Worm (Caenorhabditis elegans) whole organism, L3 larva: Measurements from ENCODE around the gene rsd-3.

ENCODE experiments used
- R02D3.7 ChIP-seq: fragments of 150-350 bp; optimal IDR thresholded peaks from 2 replicates; lab custom pipeline; 2014; ENCODE audit warnings: missing biosample characterization, missing genetic modification characterization
- ZK546.5 ChIP-seq: sonication (generic microtip); optimal IDR thresholded peaks from 2 replicates; lab custom pipeline; 2017; ENCODE audit warnings: missing biosample characterization, missing genetic modification characterization
- aly-2 ChIP-seq: fragments of 150-350 bp; optimal IDR thresholded peaks from 2 replicates; lab custom pipeline; 2014; ENCODE audit warnings: missing biosample characterization, missing genetic modification characterization
- ceh-16 ChIP-seq: sonication (generic microtip); optimal IDR thresholded peaks from 2 replicates; lab custom pipeline; 2017; ENCODE audit warnings: missing biosample characterization, missing genetic modification characterization
- ceh-28 ChIP-seq: fragments of 150-350 bp; optimal IDR thresholded peaks from 2 replicates; lab custom pipeline; 2014; ENCODE audit warnings: missing biosample characterization, missing genetic modification reagents, missing genetic modification characterization
- ceh-82 ChIP-seq: fragments of 150-350 bp; optimal IDR thresholded peaks from 2 replicates; lab custom pipeline; 2014; ENCODE audit warnings: missing biosample characterization, missing genetic modification characterization
- ceh-9 ChIP-seq: sonication (generic microtip); optimal IDR thresholded peaks from 2 replicates; lab custom pipeline; 2018; ENCODE audit warnings: missing biosample characterization, missing genetic modification characterization
- daf-12 ChIP-seq: fragments of 150-350 bp; optimal IDR thresholded peaks from 2 replicates; lab custom pipeline; 2014; ENCODE audit warnings: missing biosample characterization, missing genetic modification reagents, missing genetic modification characterization
- egl-5 ChIP-seq: fragments of 150-350 bp; optimal IDR thresholded peaks from 2 replicates; lab custom pipeline; 2017; ENCODE audit warnings: missing biosample characterization, missing genetic modification reagents, missing genetic modification characterization, inconsistent platforms
- elt-1 ChIP-seq: fragments of 150-350 bp; optimal IDR thresholded peaks from 2 replicates; lab custom pipeline; 2014; ENCODE audit warnings: missing biosample characterization, missing genetic modification characterization
- elt-2 ChIP-seq: sonication (generic microtip); optimal IDR thresholded peaks from 2 replicates; lab custom pipeline; 2016; ENCODE audit warnings: missing genetic modification reagents, mild to moderate bottlenecking, missing genetic modification characterization, missing compliant biosample characterization
- eor-1 ChIP-seq, 2 experiments: fragments of 150-350 bp; optimal IDR thresholded peaks; 2 replicates each; lab custom pipeline; 2014 to 2018; ENCODE audit warnings: missing biosample characterization in 2 of 2, missing genetic modification characterization in 2 of 2
- fkh-10 ChIP-seq: sonication (generic microtip); optimal IDR thresholded peaks from 2 replicates; lab custom pipeline; 2017; ENCODE audit warnings: missing biosample characterization, missing genetic modification reagents, missing genetic modification characterization
- fkh-2 ChIP-seq: fragments of 150-350 bp; optimal IDR thresholded peaks from 2 replicates; lab custom pipeline; 2014; ENCODE audit warnings: missing biosample characterization, missing genetic modification reagents, missing genetic modification characterization
- fos-1 ChIP-seq: fragments of 150-350 bp; optimal IDR thresholded peaks from 2 replicates; lab custom pipeline; 2014; ENCODE audit warnings: missing biosample characterization, missing genetic modification characterization
- hmg-11 ChIP-seq: sonication (generic microtip); optimal IDR thresholded peaks from 2 replicates; lab custom pipeline; 2016; ENCODE audit warnings: missing genetic modification characterization, missing compliant biosample characterization
- jun-1 ChIP-seq: fragments of 150-350 bp; optimal IDR thresholded peaks from 2 replicates; lab custom pipeline; 2014; ENCODE audit warnings: missing biosample characterization, missing genetic modification reagents, missing genetic modification characterization
- lin-15B ChIP-seq: fragments of 150-350 bp; optimal IDR thresholded peaks from 2 replicates; lab custom pipeline; 2014; ENCODE audit warnings: missing biosample characterization, missing genetic modification characterization
- lin-39 ChIP-seq: fragments of 150-350 bp; optimal IDR thresholded peaks from 2 replicates; lab custom pipeline; 2018; ENCODE audit warnings: missing biosample characterization, missing genetic modification reagents, missing genetic modification characterization
- lsy-12 ChIP-seq: sonication (generic microtip); optimal IDR thresholded peaks from 2 replicates; lab custom pipeline; 2016; ENCODE audit warnings: mild to moderate bottlenecking, missing genetic modification characterization, missing compliant biosample characterization
- mdl-1 ChIP-seq: fragments of 150-350 bp; optimal IDR thresholded peaks from 2 replicates; lab custom pipeline; 2014; ENCODE audit warnings: missing biosample characterization, missing genetic modification characterization
- mml-1 ChIP-seq: fragments of 150-350 bp; sonication (generic microtip); optimal IDR thresholded peaks from 3 replicates; lab custom pipeline; 2014; ENCODE audit warnings: missing biosample characterization, missing genetic modification characterization
- nfya-1 ChIP-seq: sonication (generic microtip); optimal IDR thresholded peaks from 2 replicates; lab custom pipeline; 2017; ENCODE audit warnings: missing genetic modification characterization, mild to moderate bottlenecking, missing compliant biosample characterization, antibody characterized with exemption, moderate library complexity; ENCODE audit not compliant: insufficient read depth
- nhr-11 ChIP-seq: fragments of 150-350 bp; optimal IDR thresholded peaks from 2 replicates; lab custom pipeline; 2014; ENCODE audit warnings: missing biosample characterization, missing genetic modification characterization
- nhr-12 ChIP-seq: fragments of 150-350 bp; optimal IDR thresholded peaks from 2 replicates; lab custom pipeline; 2014; ENCODE audit warnings: missing biosample characterization, missing genetic modification characterization
- nhr-23 ChIP-seq: fragments of 150-350 bp; optimal IDR thresholded peaks from 2 replicates; lab custom pipeline; 2014; ENCODE audit warnings: missing biosample characterization, missing genetic modification reagents, missing genetic modification characterization
- nhr-237 ChIP-seq: fragments of 150-350 bp; optimal IDR thresholded peaks from 2 replicates; lab custom pipeline; 2014; ENCODE audit warnings: missing biosample characterization, missing genetic modification characterization
- nhr-25 ChIP-seq: sonication (generic microtip); optimal IDR thresholded peaks from 2 replicates; lab custom pipeline; 2017; ENCODE audit warnings: missing biosample characterization, missing genetic modification characterization
- nhr-28 ChIP-seq: fragments of 150-350 bp; optimal IDR thresholded peaks from 2 replicates; lab custom pipeline; 2014; ENCODE audit warnings: missing biosample characterization, missing genetic modification characterization
- nhr-67 ChIP-seq: fragments of 150-350 bp; optimal IDR thresholded peaks from 2 replicates; lab custom pipeline; 2014; ENCODE audit warnings: missing biosample characterization, missing genetic modification characterization
- nhr-76 ChIP-seq: fragments of 150-350 bp; sonication (generic microtip); optimal IDR thresholded peaks from 5 replicates; lab custom pipeline; 2014; ENCODE audit warnings: missing biosample characterization, missing genetic modification characterization
- pha-4 ChIP-seq: fragments of 150-350 bp; optimal IDR thresholded peaks from 2 replicates; lab custom pipeline; 2014; ENCODE audit warnings: missing biosample characterization, missing genetic modification reagents, missing genetic modification characterization
- pqm-1 ChIP-seq: fragments of 150-350 bp; optimal IDR thresholded peaks from 2 replicates; lab custom pipeline; 2017; ENCODE audit warnings: missing biosample characterization, missing genetic modification characterization, inconsistent platforms
- sea-2 ChIP-seq: fragments of 150-350 bp; sonication (generic microtip); optimal IDR thresholded peaks from 4 replicates; lab custom pipeline; 2014; ENCODE audit warnings: missing biosample characterization, missing genetic modification reagents, missing genetic modification characterization
- skn-1 ChIP-seq: fragments of 150-350 bp; optimal IDR thresholded peaks from 2 replicates; lab custom pipeline; 2014; ENCODE audit warnings: missing biosample characterization, missing genetic modification characterization
- tbx-2 ChIP-seq: sonication (generic microtip); optimal IDR thresholded peaks from 2 replicates; lab custom pipeline; 2016; ENCODE audit warnings: mild to moderate bottlenecking, missing genetic modification characterization, missing compliant biosample characterization
- unc-39 ChIP-seq: sonication (generic microtip); optimal IDR thresholded peaks from 4 replicates; lab custom pipeline; 2017; ENCODE audit warnings: missing biosample characterization, missing genetic modification characterization
- unc-62 ChIP-seq: fragments of 150-350 bp; sonication (generic microtip); optimal IDR thresholded peaks from 4 replicates; lab custom pipeline; 2014; ENCODE audit warnings: missing biosample characterization, missing genetic modification reagents, missing genetic modification characterization
- zag-1 ChIP-seq: fragments of 150-350 bp; optimal IDR thresholded peaks from 2 replicates; lab custom pipeline; 2014; ENCODE audit warnings: missing biosample characterization, missing genetic modification characterization
- ztf-11 ChIP-seq: fragments of 150-350 bp; optimal IDR thresholded peaks from 2 replicates; lab custom pipeline; 2014; ENCODE audit warnings: missing biosample characterization, missing genetic modification characterization
- ztf-4 ChIP-seq: fragments of 150-350 bp; optimal IDR thresholded peaks from 2 replicates; lab custom pipeline; 2014; ENCODE audit warnings: missing biosample characterization, missing genetic modification characterization

Gene rsd-3

ce11 chrX:11769278-11769677, 29.0 kb upstream of the rsd-3 start, which contains the start of gene ttx-3:
Gene ttx-3, minus strand, starts transcription at chrX:11769378.
- TF ChIP-seq eor-1 (tag; optimal IDR thresholded peaks at IDR 0.05; lab: Kevin White, UChicago): no peak
- TF ChIP-seq nhr-28: no peak
- no peak for TF ChIP-seq sea-2
- TF ChIP-seq mml-1 (tag; lab: Kevin White, UChicago): no peak
- no peak for TF ChIP-seq lsy-12 (tag; lab: Kevin White, UChicago)
- TF ChIP-seq nhr-67: no peak
- TF ChIP-seq tbx-2 (tag; lab: Kevin White, UChicago): no peak
- TF ChIP-seq nfya-1 (tag; lab: Kevin White, UChicago): no peak
- TF ChIP-seq aly-2: no peak
- no peak for TF ChIP-seq hmg-11 (tag; lab: Kevin White, UChicago)
- no peak for TF ChIP-seq unc-62 (GFP tag; lab: Kevin White, UChicago)

DNA sequence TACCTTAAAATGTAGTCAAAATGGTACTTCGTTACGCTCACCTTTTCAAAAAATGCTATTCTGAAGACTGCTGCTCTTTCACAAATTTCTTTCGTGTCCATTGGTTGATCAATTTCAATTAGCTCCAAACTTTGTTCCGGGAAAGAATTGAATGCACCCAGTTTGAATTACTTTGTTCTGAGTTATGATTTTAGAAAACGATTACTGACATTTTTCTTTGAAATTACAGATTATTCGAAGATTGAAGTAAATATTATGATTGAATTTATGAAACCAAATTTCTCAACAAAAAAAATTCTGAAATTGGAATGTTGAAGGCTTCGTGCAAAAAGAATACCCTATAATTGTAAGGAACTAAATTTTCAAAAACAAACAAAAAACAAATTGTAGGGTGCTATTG, 14.1 kb upstream of the rsd-3 start, which contains the start of gene Y102F5A.1:
TSS of gene Y102F5A.1 (minus strand) at position 101 of the 400 bp plus-strand sequence.
- TF ChIP-seq R02D3.7 (no peak), sea-2 (no peak), ceh-9 (tag; lab: Kevin White, UChicago) (no peak), ceh-82 (tag; lab: Kevin White, UChicago) (no peak), mml-1 (tag; lab: Kevin White, UChicago) (no peak), nhr-67 (no peak), lin-39 (tag; lab: Kevin White, UChicago) (no peak), unc-39 (no peak)

DNA sequence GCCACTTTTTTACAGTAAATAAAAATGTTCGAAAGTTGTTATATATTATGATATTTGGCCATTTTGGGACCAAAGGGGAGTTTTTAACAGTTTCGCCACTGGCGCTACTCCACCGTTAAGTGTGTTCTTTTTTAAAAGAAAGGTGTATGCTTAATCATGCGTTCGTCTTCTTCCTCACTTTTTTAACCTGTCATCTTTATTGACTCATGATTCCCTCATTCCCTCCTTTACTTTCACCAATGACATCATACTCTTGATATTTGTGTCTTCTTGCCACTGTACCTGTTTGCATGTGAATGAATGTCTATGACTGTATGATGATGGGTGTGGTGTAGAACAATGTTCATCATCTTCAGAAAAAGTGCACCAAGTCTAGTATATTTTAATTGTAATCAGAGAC, 7.7 kb upstream of the rsd-3 start:
- TF ChIP-seq nhr-12 (tag; lab: Kevin White, UChicago) (no peak), jun-1 (tag; lab: Kevin White, UChicago) (peak; percentile 9), pha-4 (peak; percentile 58), fkh-2 (tag; lab: Kevin White, UChicago) (no peak), elt-2 (tag; lab: Kevin White, UChicago) (peak; percentile 55), lin-15B (no peak), ZK546.5 (no peak), skn-1 (tag; lab: Kevin White, UChicago) (peak; percentile 28), nfya-1 (tag; lab: Kevin White, UChicago) (no peak), pqm-1 (tag; lab: Kevin White, UChicago) (peak; percentile 88), sea-2 (no peak), ztf-4 (tag; lab: Kevin White, UChicago) (no peak), daf-12 (tag; lab: Kevin White, UChicago) (no peak), ceh-9 (tag; lab: Kevin White, UChicago) (no peak), eor-1 (tag; optimal IDR thresholded peaks at IDR 0.05; lab: Kevin White, UChicago) (no peak), lin-39 (tag; lab: Kevin White, UChicago) (no peak)

ce11 chrX:11791364-11792221, 6.7 kb upstream of the rsd-3 start:
- no peak for TF ChIP-seq fkh-10 (GFP tag; lab: Kevin White, UChicago)
- no peak for TF ChIP-seq tbx-2 (tag; lab: Kevin White, UChicago)
- no peak for TF ChIP-seq nhr-237 (tag; lab: Kevin White, UChicago)
- no peak for TF ChIP-seq zag-1 (tag; lab: Kevin White, UChicago)
- no peak for TF ChIP-seq nhr-76 (tag; lab: Kevin White, UChicago)
- no peak for TF ChIP-seq lin-39 (tag; lab: Kevin White, UChicago)
- TF ChIP-seq elt-2 (tag; lab: Kevin White, UChicago): peak; percentile 95
- TF ChIP-seq elt-1 (tag; lab: Kevin White, UChicago): no peak
- TF ChIP-seq nhr-23 (tag; lab: Kevin White, UChicago): no peak
- no peak for TF ChIP-seq nhr-25
- no peak for TF ChIP-seq nhr-11 (tag; lab: Kevin White, UChicago)
- no peak for TF ChIP-seq ceh-16 (tag; lab: Kevin White, UChicago)
- no peak for TF ChIP-seq ztf-11 (tag; lab: Kevin White, UChicago)
- TF ChIP-seq mdl-1 (tag; lab: Kevin White, UChicago): no peak
- TF ChIP-seq fos-1: peak; percentile 2
- no peak for TF ChIP-seq nhr-67
- peak; percentile 1 for TF ChIP-seq hmg-11 (tag; lab: Kevin White, UChicago)
- no peak for TF ChIP-seq eor-1 (tag; optimal IDR thresholded peaks at IDR 0.05; lab: Kevin White, UChicago)
- no peak for TF ChIP-seq ceh-28 (tag; lab: Kevin White, UChicago)
- TF ChIP-seq lin-15B: no peak
- peak; percentile 80 for TF ChIP-seq jun-1 (tag; lab: Kevin White, UChicago)
- peak; percentile 6 for TF ChIP-seq pha-4
- TF ChIP-seq aly-2: no peak
- TF ChIP-seq egl-5 (tag; lab: Kevin White, UChicago): no peak
- peak; percentile 10 for TF ChIP-seq nfya-1 (tag; lab: Kevin White, UChicago)
- TF ChIP-seq pqm-1 (tag; lab: Kevin White, UChicago): peak; percentile 50
